Fruit fly (Drosophila melanogaster): Measurements from ENCODE around the gene Phf5a.

Phf5a gene

DNA sequence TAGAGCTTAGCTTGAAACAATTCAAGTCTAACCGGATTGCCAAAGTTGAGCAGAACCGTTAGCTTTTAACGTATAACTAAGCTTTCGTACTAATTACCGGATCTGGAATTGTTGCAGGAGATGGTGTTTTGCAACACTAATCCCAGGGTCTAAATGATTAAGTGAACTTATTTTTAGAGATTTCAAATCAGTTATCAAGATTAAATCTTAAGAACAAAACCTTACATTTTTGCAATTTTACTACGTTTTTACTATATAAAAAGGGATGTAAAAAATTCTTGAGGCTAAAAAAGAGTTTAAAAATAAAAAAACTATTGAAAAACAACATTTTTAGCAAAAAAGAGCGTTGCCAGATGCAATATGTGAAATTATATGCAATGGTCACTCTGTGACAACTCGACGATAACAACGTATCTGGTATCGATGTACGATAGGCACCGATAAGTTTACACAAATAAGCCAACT lies 1.9 kb downstream of the Phf5a start, which contains the start of the genes KFase and epsilonCOP (continued):
- TF ChIP-seq CG2116 (GFP tag; optimal IDR thresholded peaks at IDR 0.05), result peak; percentile 93
- TF ChIP-seq Lim3 (GFP tag; IDR thresholded peaks at IDR 0.05), result no peak
- TF ChIP-seq CG6813 (GFP tag; optimal IDR thresholded peaks at IDR 0.05), result no peak
- peak; percentile 57 for TF ChIP-seq Camta (GFP tag; optimal IDR thresholded peaks at IDR 0.05)
- TF ChIP-seq dm (GFP tag; optimal IDR thresholded peaks at IDR 0.05), result peak; percentile 37
- peak; percentile 59 for TF ChIP-seq CG13424 (tag; optimal IDR thresholded peaks at IDR 0.05)
- peak; percentile 58 for TF ChIP-seq grau (tag; optimal IDR thresholded peaks at IDR 0.05)
- TF ChIP-seq MBD-R2 (GFP tag; IDR thresholded peaks at IDR 0.05), result peak; percentile 44; the same call in 1 of the 2 replicates
- no peak for TF ChIP-seq Sry-β (GFP tag; optimal IDR thresholded peaks at IDR 0.05)
- TF ChIP-seq Optix (GFP tag; IDR thresholded peaks at IDR 0.05), result no peak
- TF ChIP-seq sqz (GFP tag; optimal IDR thresholded peaks at IDR 0.05), result peak; percentile 53
- TF ChIP-seq CG8281 (tag; optimal IDR thresholded peaks at IDR 0.05), result no peak
- TF ChIP-seq Dp (GFP tag; optimal IDR thresholded peaks at IDR 0.05), result peak; percentile 55
- TF ChIP-seq CG4328 (GFP tag; optimal IDR thresholded peaks at IDR 0.05), result peak; percentile 58
- TF ChIP-seq Hr3 (GFP tag; optimal IDR thresholded peaks at IDR 0.05), result peak; percentile 51
- TF ChIP-seq HLH3B (GFP tag; IDR thresholded peaks at IDR 0.05), result no peak
- TF ChIP-seq bab2 (GFP tag; optimal IDR thresholded peaks at IDR 0.05), result peak; percentile 59
- TF ChIP-seq CG2120 (GFP tag; optimal IDR thresholded peaks at IDR 0.05), result peak; percentile 79
- peak; percentile 41 for TF ChIP-seq CG10209 (GFP tag; optimal IDR thresholded peaks at IDR 0.05)
- TF ChIP-seq CG14860 (GFP tag; IDR thresholded peaks at IDR 0.05; ENCODE audit: partially characterized antibody), result no peak; the same call in 1 of the 3 replicates
- no peak for TF ChIP-seq dysf (GFP tag; IDR thresholded peaks at IDR 0.05)
- TF ChIP-seq p53 (GFP tag; optimal IDR thresholded peaks at IDR 0.05), result no peak
- TF ChIP-seq Pdp1 (GFP tag; optimal IDR thresholded peaks at IDR 0.05), result peak in 1 of 2 experiments; percentile 61
- peak; percentile 71; the same call in 2 of the 3 replicates for TF ChIP-seq CG7963 (GFP tag; IDR thresholded peaks at IDR 0.05; ENCODE audit: partially characterized antibody)
- no peak for TF ChIP-seq br (optimal IDR thresholded peaks at IDR 0.05)
- peak; percentile 41 for TF ChIP-seq CG15696 (tag; optimal IDR thresholded peaks at IDR 0.05)
- TF ChIP-seq CG9817 (tag; optimal IDR thresholded peaks at IDR 0.05), result peak; percentile 46
- TF ChIP-seq CG14441 (GFP tag; IDR thresholded peaks at IDR 0.05), result no peak
- 0 out of 3 replicates have a peak, but pooled peaks have one; percentile 28 for TF ChIP-seq CG34422 (GFP tag; IDR thresholded peaks at IDR 0.05)
- no peak for TF ChIP-seq en (GFP tag; optimal IDR thresholded peaks at IDR 0.05)
- TF ChIP-seq CG11085 (GFP tag; IDR thresholded peaks at IDR 0.05), result 0 out of 2 replicates have a peak, but pooled peaks have one; percentile 6
- no peak for TF ChIP-seq pfk (GFP tag; optimal IDR thresholded peaks at IDR 0.05)
- TF ChIP-seq ranshi (GFP tag; IDR thresholded peaks at IDR 0.05), result peak; percentile 43; the same call in 1 of the 2 replicates
- TF ChIP-seq HmgZ (tag; optimal IDR thresholded peaks at IDR 0.05), result peak; percentile 45
- TF ChIP-seq ssp (GFP tag; IDR thresholded peaks at IDR 0.05), result peak; percentile 80
- TF ChIP-seq CG18764 (GFP tag; optimal IDR thresholded peaks at IDR 0.05), result peak; percentile 20
- TF ChIP-seq CG4282 (GFP tag; optimal IDR thresholded peaks at IDR 0.05), result no peak
- peak; percentile 90 for TF ChIP-seq Myb (GFP tag; optimal IDR thresholded peaks at IDR 0.05)
- no peak for TF ChIP-seq gce (GFP tag; IDR thresholded peaks at IDR 0.05)
- TF ChIP-seq Eip74EF (GFP tag; optimal IDR thresholded peaks at IDR 0.05), result peak in 1 of 2 experiments; percentile 57
- peak; percentile 40 for TF ChIP-seq CG1792 (GFP tag; optimal IDR thresholded peaks at IDR 0.05)
- no peak for TF ChIP-seq prd (optimal IDR thresholded peaks at IDR 0.05)
- TF ChIP-seq prd (GFP tag; IDR thresholded peaks at IDR 0.05), result peak; percentile 41; the same call in 1 of the 3 replicates
- peak; percentile 27; the same call in 1 of the 2 replicates for TF ChIP-seq CG10366 (GFP tag; IDR thresholded peaks at IDR 0.05)
- TF ChIP-seq pnt (GFP tag; optimal IDR thresholded peaks at IDR 0.05), result no peak
- no peak for TF ChIP-seq luna (GFP tag; optimal IDR thresholded peaks at IDR 0.05)
- TF ChIP-seq CG31224 (GFP tag; IDR thresholded peaks at IDR 0.05), result peak; percentile 20; the same call in 1 of the 2 replicates
- TF ChIP-seq fd64A (GFP tag; optimal IDR thresholded peaks at IDR 0.05), result no peak
- no peak for TF ChIP-seq croc (GFP tag; conservative IDR thresholded peaks at IDR 0.05)
- peak; percentile 83 for TF ChIP-seq CG34224 (GFP tag; IDR thresholded peaks at IDR 0.05; ENCODE audit: partially characterized antibody)
- TF ChIP-seq CG10274 (GFP tag; optimal IDR thresholded peaks at IDR 0.05), result no peak
